Worm (Caenorhabditis elegans) whole organism, L2 larva: ENCODE data around the gene col-157.

Source experiments
- C34F6.9 ChIP-seq: fragments of 150-350 bp; optimal IDR thresholded peaks from 2 replicates; lab custom pipeline; 2014; ENCODE audit warnings: missing biosample characterization, missing genetic modification characterization
- ama-1 ChIP-seq: fragments of 150-350 bp; optimal IDR thresholded peaks from 2 replicates; lab custom pipeline; 2018; ENCODE audit warnings: inconsistent platforms
- lin-39 ChIP-seq: fragments of 150-350 bp; optimal IDR thresholded peaks from 2 replicates; lab custom pipeline; 2014; ENCODE audit warnings: missing biosample characterization, missing genetic modification reagents, missing genetic modification characterization
- nhr-12 ChIP-seq: fragments of 150-350 bp; optimal IDR thresholded peaks from 2 replicates; lab custom pipeline; 2014; ENCODE audit warnings: missing biosample characterization, missing genetic modification characterization
- nhr-23 ChIP-seq: fragments of 150-350 bp; optimal IDR thresholded peaks from 2 replicates; lab custom pipeline; 2014; ENCODE audit warnings: missing biosample characterization, missing genetic modification reagents, missing genetic modification characterization
- nhr-237 ChIP-seq: fragments of 150-350 bp; optimal IDR thresholded peaks from 2 replicates; lab custom pipeline; 2014; ENCODE audit warnings: missing biosample characterization, missing genetic modification characterization
- nhr-77 ChIP-seq: fragments of 150-350 bp; optimal IDR thresholded peaks from 2 replicates; lab custom pipeline; 2014; ENCODE audit warnings: missing biosample characterization, missing genetic modification characterization
- unc-62 ChIP-seq: fragments of 150-350 bp; optimal IDR thresholded peaks from 2 replicates; lab custom pipeline; 2014; ENCODE audit warnings: missing biosample characterization, missing genetic modification reagents, missing genetic modification characterization
- zag-1 ChIP-seq: fragments of 150-350 bp; optimal IDR thresholded peaks from 2 replicates; lab custom pipeline; 2014; ENCODE audit warnings: missing biosample characterization, missing genetic modification characterization
- ztf-4 ChIP-seq: fragments of 150-350 bp; optimal IDR thresholded peaks from 2 replicates; lab custom pipeline; 2014; ENCODE audit warnings: missing biosample characterization, missing genetic modification characterization

DNA sequence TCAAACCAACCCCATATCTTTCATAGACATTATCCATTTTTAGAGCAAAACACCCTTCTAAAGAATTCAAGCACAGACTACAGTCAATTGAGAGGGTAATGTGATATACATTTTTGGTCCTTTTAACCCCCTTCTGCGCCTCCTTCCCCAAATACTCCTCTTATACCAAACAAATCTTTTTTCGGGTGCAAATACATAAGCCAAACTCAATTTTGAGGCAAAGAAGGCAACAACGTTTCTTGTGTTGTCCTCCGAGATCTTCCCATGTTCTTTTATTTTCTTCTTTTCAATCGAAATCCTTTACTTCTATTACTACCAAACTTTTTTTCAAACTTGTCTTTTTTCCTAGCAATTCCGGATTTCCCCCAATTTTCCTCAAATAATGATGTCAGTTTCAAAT, 28.9 kb upstream of the col-157 start:
- no peak for TF ChIP-seq zag-1 (tag; lab: Kevin White, UChicago)
- no peak for TF ChIP-seq nhr-12 (tag; lab: Kevin White, UChicago)
- TF ChIP-seq ztf-4: no peak
- no peak for TF ChIP-seq unc-62 (GFP tag; lab: Kevin White, UChicago)
- no peak for TF ChIP-seq C34F6.9 (tag; lab: Kevin White, UChicago)
- no peak for TF ChIP-seq nhr-77 (tag; lab: Kevin White, UChicago)
- no peak for TF ChIP-seq nhr-23 (tag; lab: Kevin White, UChicago)
- TF ChIP-seq nhr-237 (tag; lab: Kevin White, UChicago): no peak
- TF ChIP-seq ama-1: no peak
- TF ChIP-seq lin-39 (tag; lab: Kevin White, UChicago): no peak
